Fruit fly (Drosophila melanogaster): Measurements from ENCODE around the gene Ir94e.

Ir94e gene

dm6 chr3R:23386907-23387306, 18.4 kb upstream of the Ir94e start (continued):
- TF ChIP-seq Sox102F (GFP tag; optimal IDR thresholded peaks at IDR 0.05) (peak; percentile 80), CG43689 (GFP tag; IDR thresholded peaks at IDR 0.05) (no peak), CG31224 (GFP tag; IDR thresholded peaks at IDR 0.05) (no peak), CG11247 (GFP tag; IDR thresholded peaks at IDR 0.05) (no peak), PHDP (tag; optimal IDR thresholded peaks at IDR 0.05) (peak; percentile 52), da (GFP tag; optimal IDR thresholded peaks at IDR 0.05) (peak; percentile 1), CG11456 (GFP tag; IDR thresholded peaks at IDR 0.05) (no peak), CG18262 (tag; optimal IDR thresholded peaks at IDR 0.05) (peak; percentile 38), CG4282 (GFP tag; optimal IDR thresholded peaks at IDR 0.05) (no peak), z (GFP tag; IDR thresholded peaks at IDR 0.05) (no peak), emc (GFP tag; optimal IDR thresholded peaks at IDR 0.05) (no peak), C15 (GFP tag; IDR thresholded peaks at IDR 0.05) (no peak), CG10979 (tag; optimal IDR thresholded peaks at IDR 0.05) (peak; percentile 70), CG10565 (GFP tag; optimal IDR thresholded peaks at IDR 0.05) (no peak), row (GFP tag; IDR thresholded peaks at IDR 0.05) (peak; percentile 59), nmo (GFP tag; optimal IDR thresholded peaks at IDR 0.05) (peak; percentile 62), CG10959 (GFP tag; IDR thresholded peaks at IDR 0.05) (no peak), Six4 (GFP tag; optimal IDR thresholded peaks at IDR 0.05) (no peak), tll (GFP tag; optimal IDR thresholded peaks at IDR 0.05) (no peak), zfh1 (GFP tag; IDR thresholded peaks at IDR 0.05) (peak; percentile 17; the same call in 1 of the 3 replicates), CG8388 (GFP tag; optimal IDR thresholded peaks at IDR 0.05) (peak; percentile 65), Xbp1 (GFP tag; optimal IDR thresholded peaks at IDR 0.05) (peak; percentile 66), Gug (GFP tag; IDR thresholded peaks at IDR 0.05) (no peak), CG32767 (GFP tag; IDR thresholded peaks at IDR 0.05) (peak; percentile 48; the same call in 1 of the 2 replicates), B-H1 (GFP tag; IDR thresholded peaks at IDR 0.05) (no peak; the same call in 2 of the 3 replicates), phol (tag; optimal IDR thresholded peaks at IDR 0.05) (peak; percentile 74), Eip74EF (GFP tag; optimal IDR thresholded peaks at IDR 0.05) (peak in 1 of 2 experiments; percentile 39), Dfd (GFP tag; optimal IDR thresholded peaks at IDR 0.05) (no peak), CG5953 (GFP tag; IDR thresholded peaks at IDR 0.05) (peak; percentile 39; the same call in 1 of the 2 replicates), CG2678 (tag; optimal IDR thresholded peaks at IDR 0.05) (peak; percentile 55), CG7556 (GFP tag; optimal IDR thresholded peaks at IDR 0.05) (peak; percentile 32), ci (GFP tag; IDR thresholded peaks at IDR 0.05) (peak; percentile 73), Ets65A (GFP tag) (peak; percentile 3), Lhr (GFP tag; optimal IDR thresholded peaks at IDR 0.05) (no peak), CG3407 (GFP tag; optimal IDR thresholded peaks at IDR 0.05) (peak; percentile 30), CG18476 (GFP tag; optimal IDR thresholded peaks at IDR 0.05) (no peak), Doc2 (GFP tag; IDR thresholded peaks at IDR 0.05) (no peak), CG16863 (GFP tag; optimal IDR thresholded peaks at IDR 0.05) (peak; percentile 49), CG34422 (GFP tag; IDR thresholded peaks at IDR 0.05) (no peak), gsb (GFP tag; IDR thresholded peaks at IDR 0.05) (no peak), CG10209 (GFP tag; optimal IDR thresholded peaks at IDR 0.05) (peak; percentile 24), CG1529 (GFP tag; optimal IDR thresholded peaks at IDR 0.05) (no peak), CG15696 (tag; optimal IDR thresholded peaks at IDR 0.05) (peak; percentile 39), nom (GFP tag; optimal IDR thresholded peaks at IDR 0.05) (no peak), CG8089 (GFP tag; optimal IDR thresholded peaks at IDR 0.05) (peak; percentile 32), dpn (GFP tag; optimal IDR thresholded peaks at IDR 0.05) (peak; percentile 22 to 51), Ssrp (tag; optimal IDR thresholded peaks at IDR 0.05) (peak; percentile 44), CG12769 (tag; optimal IDR thresholded peaks at IDR 0.05) (peak; percentile 19), CG1233 (GFP tag; optimal IDR thresholded peaks at IDR 0.05) (peak; percentile 32), tap (tag; optimal IDR thresholded peaks at IDR 0.05) (peak; percentile 48), CG6813 (GFP tag; optimal IDR thresholded peaks at IDR 0.05) (no peak)

Measured in whole organism, embryonic.